Fruit fly (Drosophila melanogaster) whole organism, adult: ENCODE results near the gene dmrt93B.

Source experiments
- CG11617 ChIP-seq: fragments of 200-800 bp; sonication (Bioruptor generic); optimal IDR thresholded peaks from 2 replicates; lab custom pipeline; 2017; ENCODE audit warnings: mild to moderate bottlenecking, missing biosample characterization, missing genetic modification reagents, missing genetic modification characterization
- CG12768 ChIP-seq: fragments of 200-800 bp; sonication (Bioruptor generic); optimal IDR thresholded peaks from 2 replicates; lab custom pipeline; 2017; ENCODE audit warnings: missing biosample characterization, missing genetic modification characterization, mild to moderate bottlenecking, moderate library complexity, missing genetic modification reagents
- CG14711 ChIP-seq: fragments of 200-800 bp; sonication (Bioruptor generic); optimal IDR thresholded peaks from 2 replicates; lab custom pipeline; 2018; ENCODE audit warnings: missing biosample characterization, mild to moderate bottlenecking, missing genetic modification characterization, moderate library complexity
- CG1620 ChIP-seq: fragments of 200-800 bp; sonication (Bioruptor generic); optimal IDR thresholded peaks from 2 replicates; lab custom pipeline; 2016; ENCODE audit warnings: missing biosample characterization, missing genetic modification characterization
- CG33017 ChIP-seq: fragments of 200-800 bp; sonication (Bioruptor generic); optimal IDR thresholded peaks from 2 replicates; lab custom pipeline; 2018; ENCODE audit warnings: missing biosample characterization, mild to moderate bottlenecking, missing genetic modification characterization, moderate library complexity
- CG5204 ChIP-seq: fragments of 200-800 bp; sonication (Bioruptor generic); optimal IDR thresholded peaks from 2 replicates; lab custom pipeline; 2016; ENCODE audit warnings: missing biosample characterization, missing genetic modification characterization
- CG7045 ChIP-seq: fragments of 200-800 bp; sonication (Bioruptor generic); optimal IDR thresholded peaks from 2 replicates; lab custom pipeline; 2017; ENCODE audit warnings: missing biosample characterization, mild to moderate bottlenecking, missing genetic modification characterization
- CG7101 ChIP-seq: fragments of 200-800 bp; sonication (Bioruptor generic); optimal IDR thresholded peaks from 2 replicates; lab custom pipeline; 2018; ENCODE audit warnings: missing biosample characterization, mild to moderate bottlenecking, missing genetic modification characterization, moderate library complexity
- Clk ChIP-seq: fragments of 200-800 bp; sonication (Bioruptor generic); optimal IDR thresholded peaks from 2 replicates; lab custom pipeline; 2017; ENCODE audit warnings: missing biosample characterization, missing genetic modification characterization
- Crg-1 ChIP-seq: fragments of 200-800 bp; sonication (Bioruptor generic); optimal IDR thresholded peaks from 2 replicates; lab custom pipeline; 2016; ENCODE audit warnings: missing biosample characterization, missing genetic modification characterization
- Hr96 ChIP-seq: fragments of 200-800 bp; sonication (Bioruptor generic); optimal IDR thresholded peaks from 2 replicates; lab custom pipeline; 2016; ENCODE audit warnings: missing biosample characterization, missing genetic modification characterization
- Mnt ChIP-seq: fragments of 200-800 bp; sonication (Bioruptor generic); optimal IDR thresholded peaks from 2 replicates; lab custom pipeline; 2016; ENCODE audit warnings: missing biosample characterization, mild to moderate bottlenecking, missing genetic modification characterization
- bab1 ChIP-seq: fragments of 200-800 bp; sonication (Bioruptor generic); optimal IDR thresholded peaks from 3 replicates; lab custom pipeline; 2019; ENCODE audit warnings: missing biosample characterization, mild to moderate bottlenecking, missing genetic modification characterization, moderate library complexity
- cic ChIP-seq: fragments of 200-800 bp; sonication (Bioruptor generic); optimal IDR thresholded peaks from 2 replicates; lab custom pipeline; 2017; ENCODE audit warnings: missing biosample characterization, mild to moderate bottlenecking, missing genetic modification characterization, moderate library complexity
- cnc ChIP-seq, 2 experiments: fragments of >200 bp; optimal IDR thresholded peaks; 2 replicates each; lab custom pipeline; 2017
- kay ChIP-seq: fragments of 200-800 bp; sonication (Bioruptor generic); peaks from one replicate; lab custom pipeline; 2016; ENCODE audit warnings: missing biosample characterization, missing genetic modification characterization, borderline replicate concordance
- ovo ChIP-seq: fragments of 200-800 bp; sonication (Bioruptor generic); optimal IDR thresholded peaks from 2 replicates; lab custom pipeline; 2016; ENCODE audit warnings: missing biosample characterization, missing genetic modification characterization
- pad ChIP-seq: fragments of 200-800 bp; sonication (Bioruptor generic); optimal IDR thresholded peaks from 3 replicates; lab custom pipeline; 2017; ENCODE audit warnings: missing biosample characterization, missing genetic modification characterization, mild to moderate bottlenecking, moderate library complexity, missing genetic modification reagents
- tj ChIP-seq: fragments of 200-800 bp; sonication (Bioruptor generic); optimal IDR thresholded peaks from 3 replicates; lab custom pipeline; 2017; ENCODE audit warnings: missing biosample characterization, mild to moderate bottlenecking, missing genetic modification characterization, moderate library complexity
- toe ChIP-seq: fragments of 200-800 bp; sonication (Bioruptor generic); optimal IDR thresholded peaks from 2 replicates; lab custom pipeline; 2016; ENCODE audit warnings: missing biosample characterization, missing genetic modification characterization

The dmrt93B gene

dm6 chr3R:21057519-21057918 lies 16.3 kb upstream of the dmrt93B start:
- TF ChIP-seq bab1 (GFP tag; lab: Kevin White, UChicago) (no peak), CG33017 (tag; lab: Kevin White, UChicago) (no peak), CG5204 (GFP tag; lab: Kevin White, UChicago) (no peak), CG11617 (GFP tag; lab: Kevin White, UChicago) (no peak), cic (no peak), tj (no peak), CG14711 (tag; lab: Kevin White, UChicago) (no peak), ovo (GFP tag; lab: Kevin White, UChicago) (no peak), Mnt (no peak), toe (no peak), CG12768 (no peak)

DNA sequence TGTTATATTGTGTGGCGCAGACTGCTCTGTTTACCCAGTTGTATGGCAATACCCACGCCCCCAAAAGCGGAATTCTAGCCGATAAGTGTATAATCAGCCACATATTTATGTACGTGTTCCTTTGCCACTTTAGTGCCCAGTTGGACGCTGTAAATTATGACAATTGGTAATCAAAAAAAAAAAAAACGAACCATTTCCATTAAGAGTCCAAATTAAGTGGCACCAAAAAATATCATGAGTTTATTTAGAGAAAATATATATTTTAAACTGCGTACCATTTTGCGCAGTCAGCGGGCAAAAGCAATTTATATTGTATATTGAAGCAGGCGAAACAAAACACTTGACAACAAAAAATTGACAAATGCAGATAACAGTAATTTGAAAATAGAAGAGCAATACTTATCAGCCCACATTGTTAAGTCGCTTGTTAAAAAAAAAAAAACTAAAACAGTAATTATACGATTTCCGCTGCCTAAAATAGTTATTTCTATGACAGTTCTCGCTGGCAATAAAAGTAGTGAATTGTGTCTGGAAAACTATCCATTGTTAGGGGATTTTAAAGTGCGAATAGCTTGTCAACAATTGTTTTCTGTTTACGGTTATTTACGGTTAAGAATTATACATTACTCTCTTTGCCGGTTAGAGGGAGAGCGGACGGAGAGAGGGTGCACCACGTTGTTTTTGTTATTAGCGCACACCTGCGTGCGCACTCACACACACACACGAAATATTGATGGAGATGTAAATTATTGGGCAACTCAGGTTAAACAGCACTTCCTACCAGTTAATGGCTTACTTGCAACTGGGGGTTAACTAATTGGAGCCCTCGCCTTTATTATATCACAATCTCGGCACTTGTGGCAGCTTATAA lies 14.1 kb upstream of the dmrt93B start:
- TF ChIP-seq CG1620 (GFP tag; lab: Kevin White, UChicago) = no peak
- TF ChIP-seq bab1 (GFP tag; lab: Kevin White, UChicago) = no peak
- no peak for TF ChIP-seq Clk (GFP tag; lab: Kevin White, UChicago)
- TF ChIP-seq ovo (GFP tag; lab: Kevin White, UChicago) = no peak
- no peak for TF ChIP-seq CG7045 (GFP tag; lab: Kevin White, UChicago)
- TF ChIP-seq CG5204 (GFP tag; lab: Kevin White, UChicago) = no peak
- TF ChIP-seq Mnt = no peak
- TF ChIP-seq CG33017 (tag; lab: Kevin White, UChicago) = no peak
- TF ChIP-seq Hr96 (GFP tag; lab: Kevin White, UChicago) = no peak

DNA sequence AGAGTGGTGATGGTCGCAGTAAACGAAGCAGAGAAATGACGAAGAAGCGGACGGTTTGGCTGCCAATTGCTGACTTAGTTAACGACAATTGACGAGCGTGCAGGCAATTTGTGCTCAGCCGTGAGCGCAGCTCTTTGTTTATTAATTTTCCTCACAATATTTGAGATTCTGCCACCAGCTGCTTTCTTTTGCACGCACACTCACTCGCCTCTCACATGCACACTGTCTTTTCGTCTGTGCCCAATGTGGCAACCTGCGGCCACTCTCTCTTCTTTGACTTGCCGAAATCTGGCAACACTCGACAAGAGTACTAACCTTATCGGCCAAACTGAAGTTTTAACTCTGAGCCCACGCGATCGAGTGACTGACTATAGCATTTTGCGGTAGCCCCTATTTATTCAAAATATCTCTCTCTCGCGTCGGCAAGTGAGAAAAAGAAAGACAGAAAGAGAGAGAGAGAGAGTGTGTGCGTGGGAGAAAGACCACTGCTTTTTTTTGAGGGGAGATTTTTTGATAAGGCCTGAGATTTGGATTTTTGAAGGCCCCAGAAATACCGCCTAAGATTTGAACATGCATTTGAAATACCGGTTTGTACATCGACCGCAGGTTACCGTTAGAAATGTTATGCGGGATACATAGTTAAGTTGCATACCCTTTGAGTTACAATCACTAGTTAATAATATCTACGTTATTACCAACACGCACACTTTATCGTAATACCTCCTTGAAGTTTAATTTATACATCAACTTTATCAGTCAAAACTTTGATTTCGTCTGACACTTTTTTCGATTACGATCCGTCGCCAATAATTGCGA lies 13.2 kb upstream of the dmrt93B start, which contains the start of gene Mvl:
Gene Mvl (minus strand): TSS at position 371 of the 816 bp plus-strand sequence.
- peak; percentile 10 for TF ChIP-seq cic
- no peak for TF ChIP-seq bab1 (GFP tag; lab: Kevin White, UChicago)
- no peak for TF ChIP-seq CG14711 (tag; lab: Kevin White, UChicago)
- no peak for TF ChIP-seq cnc (optimal IDR thresholded peaks at IDR 0.05; lab: Kevin White, UChicago)
- no peak for TF ChIP-seq Clk (GFP tag; lab: Kevin White, UChicago)
- TF ChIP-seq tj = peak; percentile 59
- no peak for TF ChIP-seq CG1620 (GFP tag; lab: Kevin White, UChicago)
- no peak for TF ChIP-seq CG5204 (GFP tag; lab: Kevin White, UChicago)
- no peak for TF ChIP-seq Crg-1
- TF ChIP-seq CG33017 (tag; lab: Kevin White, UChicago) = no peak
- no peak for TF ChIP-seq kay (GFP tag; lab: Kevin White, UChicago)
- peak; percentile 98 for TF ChIP-seq pad (GFP tag; lab: Kevin White, UChicago)
- peak; percentile 11 for TF ChIP-seq CG7101 (tag; lab: Kevin White, UChicago)
- TF ChIP-seq CG7045 (GFP tag; lab: Kevin White, UChicago) = no peak
- TF ChIP-seq Hr96 (GFP tag; lab: Kevin White, UChicago) = no peak
- TF ChIP-seq Mnt = peak; percentile 76
- peak; percentile 37 for TF ChIP-seq ovo (GFP tag; lab: Kevin White, UChicago)
- peak; percentile 19 for TF ChIP-seq CG12768
- TF ChIP-seq CG11617 (GFP tag; lab: Kevin White, UChicago) = no peak
- TF ChIP-seq toe = no peak

DNA sequence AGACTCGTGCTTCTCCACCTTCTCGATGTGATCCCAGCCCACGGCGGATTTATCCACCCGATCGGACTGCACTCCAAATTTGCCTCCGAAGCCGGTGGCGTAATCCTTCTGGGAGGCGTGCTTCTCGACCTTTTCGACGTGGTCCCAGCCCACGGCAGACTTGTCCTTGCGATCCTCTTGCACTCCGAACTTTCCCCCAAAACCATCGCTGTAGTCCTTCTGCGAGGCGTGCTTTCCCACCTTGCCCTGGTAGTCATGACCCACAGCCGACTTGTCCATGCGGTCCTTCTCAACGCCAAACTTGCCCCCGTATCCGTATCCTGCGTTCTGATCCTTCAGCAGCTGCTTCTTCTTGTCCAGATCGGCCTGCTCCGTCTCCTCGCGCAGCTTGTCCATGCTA lies 10.4 kb upstream of the dmrt93B start:
- TF ChIP-seq CG7045 (GFP tag; lab: Kevin White, UChicago) (no peak), cic (no peak), pad (GFP tag; lab: Kevin White, UChicago) (no peak)

DNA sequence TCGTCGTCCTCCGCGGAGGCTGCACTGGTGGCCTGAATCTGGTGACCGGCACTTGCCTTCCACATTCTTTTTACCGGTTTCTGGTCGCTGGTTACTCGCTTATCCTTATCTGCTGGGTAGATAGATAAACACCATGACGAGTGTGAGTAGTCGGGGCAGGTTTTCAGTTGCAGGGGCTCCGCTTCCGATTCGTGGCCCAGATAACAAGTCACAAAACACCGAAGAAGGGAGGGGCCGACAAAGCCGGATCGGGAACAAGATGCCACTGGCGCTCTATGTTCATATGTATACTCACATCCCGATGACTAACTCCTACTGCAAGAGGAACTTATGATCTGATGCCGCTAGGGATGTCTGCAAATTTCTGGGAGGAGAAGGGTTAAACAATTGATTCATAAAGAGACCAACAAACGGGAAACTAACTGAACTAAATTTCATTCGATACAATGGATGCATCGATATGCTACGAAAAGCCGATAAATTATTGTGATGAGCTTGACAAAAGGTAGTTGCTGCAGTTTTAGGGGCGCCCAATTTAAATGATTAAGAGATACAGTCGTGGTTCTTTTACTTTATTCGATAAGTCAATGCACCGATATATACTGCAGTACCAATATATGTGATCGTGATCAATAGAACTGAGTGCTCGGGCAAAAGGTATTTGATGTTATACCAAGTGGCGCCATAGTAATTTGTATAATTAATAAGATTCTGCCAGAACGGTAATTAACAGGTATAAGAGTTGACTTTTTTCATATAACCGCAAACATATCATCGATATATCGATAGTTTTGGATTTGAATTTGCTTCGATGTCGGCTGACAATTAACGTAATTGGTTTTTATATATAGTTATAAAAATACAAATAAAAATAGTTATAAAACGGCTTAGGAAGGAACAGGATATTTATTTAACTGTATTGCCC lies 9.5 kb upstream of the dmrt93B start, which contains the start of gene Cortactin:
Gene Cortactin (minus strand): TSS at position 472 of the 925 bp plus-strand sequence.
- TF ChIP-seq bab1 (GFP tag; lab: Kevin White, UChicago) = no peak
- no peak for TF ChIP-seq tj
- no peak for TF ChIP-seq CG7101 (tag; lab: Kevin White, UChicago)
- no peak for TF ChIP-seq Clk (GFP tag; lab: Kevin White, UChicago)
- no peak for TF ChIP-seq CG14711 (tag; lab: Kevin White, UChicago)
- TF ChIP-seq toe = no peak
- TF ChIP-seq cic = peak; percentile 3
- no peak for TF ChIP-seq CG5204 (GFP tag; lab: Kevin White, UChicago)
- no peak for TF ChIP-seq cnc (optimal IDR thresholded peaks at IDR 0.05; lab: Kevin White, UChicago)
- no peak for TF ChIP-seq Hr96 (GFP tag; lab: Kevin White, UChicago)
- TF ChIP-seq CG11617 (GFP tag; lab: Kevin White, UChicago) = no peak
- no peak for TF ChIP-seq ovo (GFP tag; lab: Kevin White, UChicago)
- no peak for TF ChIP-seq CG7045 (GFP tag; lab: Kevin White, UChicago)
- TF ChIP-seq kay (GFP tag; lab: Kevin White, UChicago) = peak; percentile 73
- TF ChIP-seq CG1620 (GFP tag; lab: Kevin White, UChicago) = peak; percentile 15
- peak; percentile 88 for TF ChIP-seq pad (GFP tag; lab: Kevin White, UChicago)
- no peak for TF ChIP-seq Crg-1
- no peak for TF ChIP-seq Mnt
- no peak for TF ChIP-seq CG12768
- no peak for TF ChIP-seq CG33017 (tag; lab: Kevin White, UChicago)
